Worm (Caenorhabditis elegans): ENCODE measurements around the gene fbxa-35.

- TF ChIP-seq ztf-11 (tag; optimal IDR thresholded peaks at IDR 0.05) = no peak
- no peak for TF ChIP-seq lin-15B (tag; optimal IDR thresholded peaks at IDR 0.05)
- TF ChIP-seq C04F5.9 (tag; optimal IDR thresholded peaks at IDR 0.05) = no peak
These were observed 19.6 kb downstream of the fbxa-35 start, which contains the start of the genes fbxa-80 and fbxa-19 for ce11 chrIII:1315038-1315437.

Measured in whole organism, L1 larva.